Fruit fly (Drosophila melanogaster): ENCODE data around the gene CG32576.

CG32576 gene

DNA sequence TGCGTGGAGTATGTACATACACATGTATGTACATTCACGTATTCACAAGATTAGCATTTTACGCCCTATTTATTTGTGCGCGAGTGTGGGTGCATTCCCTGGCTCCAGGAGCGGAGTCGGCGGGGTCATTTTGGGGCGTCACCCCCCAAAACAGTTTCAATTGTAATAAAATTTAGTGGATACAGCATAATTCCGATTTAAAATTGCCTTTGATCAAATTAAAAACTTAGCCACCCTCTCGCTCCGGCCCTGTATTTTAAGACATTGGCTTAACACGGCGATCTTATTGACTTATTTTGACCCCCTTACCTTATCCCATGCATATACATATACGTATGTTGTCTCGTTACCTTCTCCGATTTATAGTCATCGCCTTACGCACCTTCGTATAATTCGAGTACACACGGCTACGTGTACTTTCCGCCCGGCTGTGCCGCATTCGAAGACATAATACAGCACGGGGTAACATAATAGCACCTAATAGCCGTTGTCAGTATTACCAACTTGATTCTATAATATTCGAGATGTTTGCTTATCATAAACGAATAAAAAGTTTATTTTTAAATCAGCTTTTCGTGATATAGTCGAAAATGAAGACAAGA is 8.9 kb downstream of the CG32576 start (continued):
- TF ChIP-seq CG7928 (GFP tag; optimal IDR thresholded peaks at IDR 0.05), result no peak
- peak; percentile 80 for TF ChIP-seq org-1 (GFP tag; optimal IDR thresholded peaks at IDR 0.05)
- TF ChIP-seq kay (GFP tag; optimal IDR thresholded peaks at IDR 0.05), result peak; percentile 32
- peak; percentile 79 for TF ChIP-seq Nf-YA (GFP tag; IDR thresholded peaks at IDR 0.05)
- TF ChIP-seq Ssrp (tag; optimal IDR thresholded peaks at IDR 0.05), result peak; percentile 75
- peak; percentile 58 for TF ChIP-seq fu2 (GFP tag; optimal IDR thresholded peaks at IDR 0.05)
- TF ChIP-seq Sox102F (GFP tag; optimal IDR thresholded peaks at IDR 0.05), result peak; percentile 79
- TF ChIP-seq CoRest (tag; optimal IDR thresholded peaks at IDR 0.05), result peak; percentile 77
- no peak for TF ChIP-seq pfk (GFP tag; optimal IDR thresholded peaks at IDR 0.05)
- no peak for TF ChIP-seq CG30020 (tag; optimal IDR thresholded peaks at IDR 0.05)
- TF ChIP-seq Ets97D (GFP tag; optimal IDR thresholded peaks at IDR 0.05), result peak; percentile 40
- peak; percentile 63 for TF ChIP-seq eyg (GFP tag; optimal IDR thresholded peaks at IDR 0.05)
- peak; percentile 94 for TF ChIP-seq Aef1 (GFP tag; IDR thresholded peaks at IDR 0.05)
- TF ChIP-seq sna (GFP tag; IDR thresholded peaks at IDR 0.05; ENCODE audit: partially characterized antibody), result no peak
- TF ChIP-seq Vsx1 (GFP tag; optimal IDR thresholded peaks at IDR 0.05), result peak; percentile 64
- TF ChIP-seq gt (GFP tag; IDR thresholded peaks at IDR 0.05), result peak; percentile 77
- peak; percentile 33 for TF ChIP-seq CG3995 (GFP tag; optimal IDR thresholded peaks at IDR 0.05)
- TF ChIP-seq Bteb2 (GFP tag; optimal IDR thresholded peaks at IDR 0.05), result peak; percentile 22
- TF ChIP-seq CG12071 (GFP tag; optimal IDR thresholded peaks at IDR 0.05), result peak; percentile 70
- peak; percentile 80; the same call in 1 of the 2 replicates for TF ChIP-seq CG32767 (GFP tag; IDR thresholded peaks at IDR 0.05)
- TF ChIP-seq zfh1 (GFP tag; IDR thresholded peaks at IDR 0.05), result peak; percentile 93
- no peak for TF ChIP-seq Hey (tag; optimal IDR thresholded peaks at IDR 0.05)
- TF ChIP-seq Spps (tag; optimal IDR thresholded peaks at IDR 0.05), result no peak
- TF ChIP-seq Trl (optimal IDR thresholded peaks at IDR 0.05), result no peak
- peak; percentile 89 for TF ChIP-seq Trl (GFP tag; optimal IDR thresholded peaks at IDR 0.05)
- peak; percentile 58 for TF ChIP-seq nerfin-1 (tag; optimal IDR thresholded peaks at IDR 0.05)
- TF ChIP-seq eve (GFP tag; optimal IDR thresholded peaks at IDR 0.05), result peak in 1 of 2 experiments; percentile 84
- peak; percentile 43 for TF ChIP-seq ab (GFP tag; optimal IDR thresholded peaks at IDR 0.05)
- TF ChIP-seq CG16813 (GFP tag; IDR thresholded peaks at IDR 0.05; ENCODE audit: partially characterized antibody), result peak; percentile 56; the same call in 2 of the 3 replicates
- TF ChIP-seq CG18476 (GFP tag; optimal IDR thresholded peaks at IDR 0.05), result peak; percentile 16
- 0 out of 2 replicates have a peak, but pooled peaks have one; percentile 51 for TF ChIP-seq bowl (GFP tag; IDR thresholded peaks at IDR 0.05)
- peak; percentile 80 for TF ChIP-seq CG17328 (GFP tag; IDR thresholded peaks at IDR 0.05)
- TF ChIP-seq dmrt99B (tag; optimal IDR thresholded peaks at IDR 0.05), result peak; percentile 86
- TF ChIP-seq CG16863 (GFP tag; optimal IDR thresholded peaks at IDR 0.05), result peak; percentile 64
- peak; percentile 71 for TF ChIP-seq tio (GFP tag; optimal IDR thresholded peaks at IDR 0.05)
- peak; percentile 10 for TF ChIP-seq CG31365 (tag; optimal IDR thresholded peaks at IDR 0.05)
- TF ChIP-seq Sry-β (GFP tag; optimal IDR thresholded peaks at IDR 0.05), result no peak
- peak; percentile 77 for TF ChIP-seq ro (GFP tag; IDR thresholded peaks at IDR 0.05)
- peak; percentile 66 for TF ChIP-seq sd (tag; optimal IDR thresholded peaks at IDR 0.05)
- TF ChIP-seq CG14860 (GFP tag; IDR thresholded peaks at IDR 0.05; ENCODE audit: partially characterized antibody), result no peak
- peak; percentile 60 for TF ChIP-seq Hmr (GFP tag; optimal IDR thresholded peaks at IDR 0.05)
- peak; percentile 4 for TF ChIP-seq CG10565 (GFP tag; optimal IDR thresholded peaks at IDR 0.05)
- TF ChIP-seq CG16779 (GFP tag; IDR thresholded peaks at IDR 0.05), result peak; percentile 23; the same call in 1 of the 2 replicates
- TF ChIP-seq CG15269 (tag; optimal IDR thresholded peaks at IDR 0.05), result peak; percentile 80
- TF ChIP-seq CG4282 (GFP tag; optimal IDR thresholded peaks at IDR 0.05), result no peak
- peak; percentile 87 for TF ChIP-seq CG6272 (GFP tag; IDR thresholded peaks at IDR 0.05)
- no peak for TF ChIP-seq CG15073 (GFP tag; optimal IDR thresholded peaks at IDR 0.05)
- peak; percentile 85 for TF ChIP-seq CG11085 (GFP tag; IDR thresholded peaks at IDR 0.05)
- peak; percentile 58 for TF ChIP-seq Dek (tag; optimal IDR thresholded peaks at IDR 0.05)
- peak; percentile 22 for TF ChIP-seq Max (GFP tag; optimal IDR thresholded peaks at IDR 0.05)
